Worm (Caenorhabditis elegans): ENCODE measurements around the gene B0507.9.

ce11 chrV:8796889-8797288, 31.1 kb upstream of the B0507.9 start:
- TF ChIP-seq ama-1 (optimal IDR thresholded peaks at IDR 0.05) (no peak), skn-1 (tag; optimal IDR thresholded peaks at IDR 0.05) (no peak), ztf-4 (tag; optimal IDR thresholded peaks at IDR 0.05) (no peak), lin-13 (GFP tag; optimal IDR thresholded peaks at IDR 0.05) (no peak), nhr-237 (tag; optimal IDR thresholded peaks at IDR 0.05) (no peak), sem-4 (tag; optimal IDR thresholded peaks at IDR 0.05) (no peak), lsy-2 (tag; optimal IDR thresholded peaks at IDR 0.05) (no peak), ZK546.5 (tag; optimal IDR thresholded peaks at IDR 0.05) (no peak), R02D3.7 (tag; optimal IDR thresholded peaks at IDR 0.05) (no peak), nhr-11 (tag; optimal IDR thresholded peaks at IDR 0.05) (no peak), elt-3 (tag; optimal IDR thresholded peaks at IDR 0.05) (no peak), unc-62 (GFP tag; optimal IDR thresholded peaks at IDR 0.05) (no peak)

All from whole organism, L2 larva.